Fruit fly (Drosophila melanogaster): ENCODE results near the gene sav.

dm6 chr3R:23026652-23027427 lies 34.3 kb downstream of the sav start, which contains the start of gene lmd:
- TF ChIP-seq Vsx2 (GFP tag; optimal IDR thresholded peaks at IDR 0.05; ENCODE audit: partially characterized antibody) (no peak), psq (GFP tag; optimal IDR thresholded peaks at IDR 0.05) (no peak), fru (GFP tag; optimal IDR thresholded peaks at IDR 0.05) (no peak), Hnf4 (GFP tag; optimal IDR thresholded peaks at IDR 0.05) (no peak), dsf (GFP tag; optimal IDR thresholded peaks at IDR 0.05; ENCODE audit: borderline replicate concordance) (no peak), pan (optimal IDR thresholded peaks at IDR 0.05) (no peak), rgr (GFP tag; optimal IDR thresholded peaks at IDR 0.05) (no peak), usp (GFP tag; optimal IDR thresholded peaks at IDR 0.05) (no peak), Dfd (GFP tag; optimal IDR thresholded peaks at IDR 0.05) (no peak), tai (GFP tag; optimal IDR thresholded peaks at IDR 0.05) (no peak), lola (GFP tag; optimal IDR thresholded peaks at IDR 0.05) (no peak), sv (GFP tag; optimal IDR thresholded peaks at IDR 0.05) (no peak), sage (GFP tag; optimal IDR thresholded peaks at IDR 0.05) (no peak), Abd-B (GFP tag; optimal IDR thresholded peaks at IDR 0.05) (no peak)

Measured in whole organism, wandering third instar larva.